Worm (Caenorhabditis elegans) whole organism, early embryonic: ENCODE measurements around the gene lam-2.

Experiments
- B0310.2 ChIP-seq: sonication (generic microtip); optimal IDR thresholded peaks from 2 replicates; lab custom pipeline; 2016; ENCODE audit warnings: mild to moderate bottlenecking, missing genetic modification characterization, missing compliant biosample characterization
- F13C5.2 ChIP-seq: sonication (generic microtip); optimal IDR thresholded peaks from 2 replicates; lab custom pipeline; 2017; ENCODE audit warnings: mild to moderate bottlenecking, missing genetic modification characterization, inconsistent platforms, missing compliant biosample characterization
- aly-1 ChIP-seq: sonication (generic microtip); optimal IDR thresholded peaks from 2 replicates; lab custom pipeline; 2016; ENCODE audit warnings: missing genetic modification characterization, missing compliant biosample characterization
- ama-1 ChIP-seq: fragments of 150-350 bp; optimal IDR thresholded peaks from 2 replicates; lab custom pipeline; 2014
- ceh-13 ChIP-seq: fragments of 200-800 bp; sonication (Bioruptor generic); optimal IDR thresholded peaks from 2 replicates; lab custom pipeline; 2018; ENCODE audit warnings: mild to moderate bottlenecking, missing genetic modification characterization, missing compliant biosample characterization
- ceh-36 ChIP-seq: sonication (generic microtip); optimal IDR thresholded peaks from 2 replicates; lab custom pipeline; 2016; ENCODE audit warnings: missing genetic modification characterization, inconsistent platforms, missing compliant biosample characterization
- ets-7 ChIP-seq: sonication (generic microtip); optimal IDR thresholded peaks from 2 replicates; lab custom pipeline; 2016; ENCODE audit warnings: missing genotype, missing genetic modification characterization, missing compliant biosample characterization
- flt-1 ChIP-seq: fragments of 200-800 bp; sonication (Bioruptor generic); IDR thresholded peaks from 2 replicates; pipeline ENCODE4 v1.3.6; 2022; ENCODE audit warnings: missing genetic modification characterization, missing compliant biosample characterization
- hmbx-1 ChIP-seq: sonication (generic microtip); optimal IDR thresholded peaks from 2 replicates; lab custom pipeline; 2016; ENCODE audit warnings: mild to moderate bottlenecking, missing genetic modification characterization, missing compliant biosample characterization
- hmg-4 ChIP-seq: fragments of 200-800 bp; sonication (Bioruptor generic); optimal IDR thresholded peaks from 2 replicates; lab custom pipeline; 2018; ENCODE audit warnings: mild to moderate bottlenecking, missing genetic modification characterization, missing compliant biosample characterization
- hnd-1 ChIP-seq: sonication (generic microtip); optimal IDR thresholded peaks from 2 replicates; lab custom pipeline; 2016; ENCODE audit warnings: missing genetic modification characterization, missing compliant biosample characterization
- pes-1 ChIP-seq: fragments of 200-800 bp; sonication (Bioruptor generic); IDR thresholded peaks from 2 replicates; pipeline ENCODE4 v1.3.6; 2022; ENCODE audit warnings: missing genetic modification reagents, missing genetic modification characterization, missing compliant biosample characterization
- scrt-1 ChIP-seq: fragments of 200-800 bp; sonication (Bioruptor generic); IDR thresholded peaks from 2 replicates; pipeline ENCODE4 v1.3.6; 2022; ENCODE audit warnings: missing genetic modification characterization, missing compliant biosample characterization
- sea-1 ChIP-seq: fragments of 200-800 bp; sonication (Bioruptor generic); conservative IDR thresholded peaks from 2 replicates; pipeline ENCODE4 v1.3.6; 2022; ENCODE audit warnings: missing genetic modification characterization, missing compliant biosample characterization
- tbx-11 ChIP-seq: fragments of 200-800 bp; sonication (Bioruptor generic); IDR thresholded peaks from 2 replicates; pipeline ENCODE4 v1.3.6; 2022; ENCODE audit warnings: missing genetic modification characterization, missing compliant biosample characterization
- tbx-37 ChIP-seq: fragments of 200-800 bp; sonication (Bioruptor generic); conservative IDR thresholded peaks from 2 replicates; pipeline ENCODE4 v1.3.6; 2022; ENCODE audit warnings: missing genetic modification reagents, missing genetic modification characterization, missing compliant biosample characterization
- tra-4 ChIP-seq: sonication (generic microtip); optimal IDR thresholded peaks from 2 replicates; lab custom pipeline; 2017; ENCODE audit warnings: missing genetic modification characterization, missing compliant biosample characterization

Gene lam-2

ce11 chrX:7176817-7177216 lies 25.8 kb upstream of the lam-2 start:
- TF ChIP-seq tbx-11 (GFP tag; lab: Robert Waterston, UW) (no peak), flt-1 (GFP tag; lab: Robert Waterston, UW) (no peak), pes-1 (GFP tag; lab: Robert Waterston, UW) (no peak), tbx-37 (GFP tag; lab: Robert Waterston, UW) (no peak), ceh-13 (no peak), hmg-4 (GFP tag; lab: Kevin White, UChicago) (no peak), ama-1 (lab: Kevin White, UChicago) (no peak), ceh-36 (tag; lab: Kevin White, UChicago) (no peak), tra-4 (tag; lab: Kevin White, UChicago) (no peak), hmbx-1 (tag; lab: Kevin White, UChicago) (no peak), ets-7 (tag; lab: Kevin White, UChicago) (no peak), hnd-1 (no peak), sea-1 (GFP tag; lab: Robert Waterston, UW) (no peak), B0310.2 (tag; lab: Kevin White, UChicago) (no peak)

ce11 chrX:7175389-7175788 lies 24.4 kb upstream of the lam-2 start:
- TF ChIP-seq B0310.2 (tag; lab: Kevin White, UChicago) (no peak), tbx-37 (GFP tag; lab: Robert Waterston, UW) (no peak), flt-1 (GFP tag; lab: Robert Waterston, UW) (no peak)

- no peak for TF ChIP-seq sea-1 (GFP tag; lab: Robert Waterston, UW)
- no peak for TF ChIP-seq ama-1 (lab: Kevin White, UChicago)
- no peak for TF ChIP-seq scrt-1 (GFP tag; lab: Robert Waterston, UW)
- TF ChIP-seq F13C5.2 (tag; lab: Kevin White, UChicago): no peak
- no peak for TF ChIP-seq hmbx-1 (tag; lab: Kevin White, UChicago)
- TF ChIP-seq aly-1 (tag; lab: Kevin White, UChicago): no peak
- no peak for TF ChIP-seq hmg-4 (GFP tag; lab: Kevin White, UChicago)
- no peak for TF ChIP-seq pes-1 (GFP tag; lab: Robert Waterston, UW)
- no peak for TF ChIP-seq ceh-36 (tag; lab: Kevin White, UChicago)
- TF ChIP-seq ets-7 (tag; lab: Kevin White, UChicago): no peak
- no peak for TF ChIP-seq B0310.2 (tag; lab: Kevin White, UChicago)
- TF ChIP-seq tbx-37 (GFP tag; lab: Robert Waterston, UW): no peak
- TF ChIP-seq ceh-13: no peak
- no peak for TF ChIP-seq hnd-1
Measured at ce11 chrX:7170575-7171297, 19.7 kb upstream of the lam-2 start, which contains the start of gene bar-1. Gene bar-1, minus strand, starts transcription at chrX:7170625.

ce11 chrX:7162764-7163163 lies 11.7 kb upstream of the lam-2 start:
- TF ChIP-seq tra-4 (tag; lab: Kevin White, UChicago): no peak
- TF ChIP-seq flt-1 (GFP tag; lab: Robert Waterston, UW): no peak
- TF ChIP-seq ceh-36 (tag; lab: Kevin White, UChicago): no peak
- no peak for TF ChIP-seq ceh-13
- TF ChIP-seq scrt-1 (GFP tag; lab: Robert Waterston, UW): no peak
- no peak for TF ChIP-seq ama-1 (lab: Kevin White, UChicago)
- TF ChIP-seq pes-1 (GFP tag; lab: Robert Waterston, UW): no peak

- no peak for TF ChIP-seq sea-1 (GFP tag; lab: Robert Waterston, UW)
- no peak for TF ChIP-seq ama-1 (lab: Kevin White, UChicago)
- TF ChIP-seq pes-1 (GFP tag; lab: Robert Waterston, UW): no peak
- no peak for TF ChIP-seq ceh-13
- TF ChIP-seq tbx-37 (GFP tag; lab: Robert Waterston, UW): no peak
- no peak for TF ChIP-seq hmg-4 (GFP tag; lab: Kevin White, UChicago)
- TF ChIP-seq B0310.2 (tag; lab: Kevin White, UChicago): no peak
Measured at ce11 chrX:7158736-7159135, 7.7 kb upstream of the lam-2 start, which contains the start of gene pgp-10. Gene pgp-10, plus strand, starts transcription at chrX:7159036.

- TF ChIP-seq tbx-11 (GFP tag; lab: Robert Waterston, UW) (no peak), aly-1 (tag; lab: Kevin White, UChicago) (no peak), ceh-13 (no peak), pes-1 (GFP tag; lab: Robert Waterston, UW) (no peak), flt-1 (GFP tag; lab: Robert Waterston, UW) (no peak), hmg-4 (GFP tag; lab: Kevin White, UChicago) (no peak), ceh-36 (tag; lab: Kevin White, UChicago) (no peak), ets-7 (tag; lab: Kevin White, UChicago) (no peak), scrt-1 (GFP tag; lab: Robert Waterston, UW) (no peak), sea-1 (GFP tag; lab: Robert Waterston, UW) (no peak)
Measured at ce11 chrX:7157483-7157882, 6.4 kb upstream of the lam-2 start.

ce11 chrX:7155879-7156278 lies 4.8 kb upstream of the lam-2 start, which contains the start of gene C54D1.7:
Gene C54D1.7, minus strand, starts transcription at chrX:7156035.
- TF ChIP-seq sea-1 (GFP tag; lab: Robert Waterston, UW): no peak
- no peak for TF ChIP-seq scrt-1 (GFP tag; lab: Robert Waterston, UW)
- no peak for TF ChIP-seq aly-1 (tag; lab: Kevin White, UChicago)
- no peak for TF ChIP-seq tbx-11 (GFP tag; lab: Robert Waterston, UW)
- TF ChIP-seq ceh-13: no peak
- no peak for TF ChIP-seq tra-4 (tag; lab: Kevin White, UChicago)
- TF ChIP-seq tbx-37 (GFP tag; lab: Robert Waterston, UW): no peak
- no peak for TF ChIP-seq hnd-1
- no peak for TF ChIP-seq pes-1 (GFP tag; lab: Robert Waterston, UW)
- TF ChIP-seq flt-1 (GFP tag; lab: Robert Waterston, UW): no peak
- TF ChIP-seq ets-7 (tag; lab: Kevin White, UChicago): no peak
- no peak for TF ChIP-seq ama-1 (lab: Kevin White, UChicago)
- no peak for TF ChIP-seq ceh-36 (tag; lab: Kevin White, UChicago)
- no peak for TF ChIP-seq hmg-4 (GFP tag; lab: Kevin White, UChicago)
- no peak for TF ChIP-seq B0310.2 (tag; lab: Kevin White, UChicago)
